Fruit fly (Drosophila melanogaster) whole organism: ENCODE data around the gene CG14110.

ENCODE experiments used
- CG8478 ChIP-seq: fragments of >200 bp; optimal IDR thresholded peaks from 2 replicates; lab custom pipeline; 2018; ENCODE audit warnings: inconsistent platforms
- Dll ChIP-seq: fragments of >200 bp; optimal IDR thresholded peaks from 2 replicates; lab custom pipeline; 2017
- EcR ChIP-seq, 2 experiments: fragments of >200 bp; optimal IDR thresholded peaks; 2 replicates each; lab custom pipeline; 2017; ENCODE audit warnings: missing biosample characterization in 2 of 2, missing genetic modification characterization in 2 of 2, missing genetic modification reagents in 2 of 2
- pan ChIP-seq: fragments of >200 bp; optimal IDR thresholded peaks from 2 replicates; lab custom pipeline; 2017
- psq ChIP-seq: fragments of >200 bp; optimal IDR thresholded peaks from 2 replicates; lab custom pipeline; 2017
- usp ChIP-seq: fragments of >200 bp; optimal IDR thresholded peaks from 2 replicates; lab custom pipeline; 2017; ENCODE audit warnings: missing biosample characterization, missing genetic modification characterization, mixed read lengths

dm6 chr3L:13410999-13411398 is 26.4 kb downstream of the CG14110 start:
- no peak for TF ChIP-seq psq
- no peak for TF ChIP-seq usp (GFP tag; lab: Kevin White, UChicago)
- no peak for TF ChIP-seq Dll (lab: Kevin White, UChicago)
- TF ChIP-seq CG8478, result no peak
- no peak for TF ChIP-seq pan
- no peak for TF ChIP-seq EcR (GFP tag; optimal IDR thresholded peaks at IDR 0.05; lab: Kevin White, UChicago)
